Fruit fly (Drosophila melanogaster) whole organism, embryonic: ENCODE results near the gene CG44094.

Source experiments
- Abd-B ChIP-seq: fragments of 200-800 bp; sonication (Bioruptor generic); optimal IDR thresholded peaks from 2 replicates; lab custom pipeline; 2018; ENCODE audit warnings: missing biosample characterization, mild to moderate bottlenecking, missing genetic modification characterization, moderate library complexity
- Aef1 ChIP-seq: fragments of 200-800 bp; sonication (Bioruptor generic); IDR thresholded peaks from 3 replicates; pipeline ENCODE4 v1.3.6; 2022; ENCODE audit warnings: missing biosample characterization, missing genetic modification characterization
- Bgb ChIP-seq: fragments of 200-800 bp; sonication (Bioruptor generic); IDR thresholded peaks from 2 replicates; pipeline ENCODE4 v1.3.6; 2022; ENCODE audit warnings: missing biosample characterization, missing genetic modification characterization; ENCODE audit not compliant: partially characterized antibody
- CG10321 ChIP-seq: fragments of 200-800 bp; sonication (Bioruptor generic); IDR thresholded peaks from 2 replicates; pipeline ENCODE4 v1.3.6; 2022; ENCODE audit warnings: missing biosample characterization, missing genetic modification characterization
- CG10431 ChIP-seq: fragments of 200-800 bp; sonication (Bioruptor generic); optimal IDR thresholded peaks from 3 replicates; lab custom pipeline; 2018; ENCODE audit warnings: missing biosample characterization, mild to moderate bottlenecking, missing genetic modification characterization
- CG10543 ChIP-seq: fragments of 200-800 bp; sonication (Bioruptor generic); optimal IDR thresholded peaks from 3 replicates; lab custom pipeline; 2017; ENCODE audit warnings: missing biosample characterization, mild to moderate bottlenecking, missing genetic modification characterization, moderate library complexity
- CG10979 ChIP-seq: fragments of 200-800 bp; sonication (Bioruptor generic); optimal IDR thresholded peaks from 2 replicates; lab custom pipeline; 2018; ENCODE audit warnings: missing biosample characterization, mild to moderate bottlenecking, missing genetic modification characterization, moderate library complexity
- CG11456 ChIP-seq: fragments of 200-800 bp; sonication (Bioruptor generic); IDR thresholded peaks from 3 replicates; pipeline ENCODE4 v1.3.6; 2022; ENCODE audit warnings: missing biosample characterization, missing genetic modification characterization
- CG12769 ChIP-seq: fragments of 200-800 bp; sonication (Bioruptor generic); optimal IDR thresholded peaks from 2 replicates; lab custom pipeline; 2019; ENCODE audit warnings: missing biosample characterization, mild to moderate bottlenecking, missing genetic modification characterization, moderate library complexity
- CG15011 ChIP-seq: fragments of 200-800 bp; sonication (Bioruptor generic); optimal IDR thresholded peaks from 3 replicates; lab custom pipeline; 2018; ENCODE audit warnings: missing biosample characterization, mild to moderate bottlenecking, missing genetic modification characterization
- CG17912 ChIP-seq: fragments of 200-800 bp; sonication (Bioruptor generic); optimal IDR thresholded peaks from 2 replicates; lab custom pipeline; 2018; ENCODE audit warnings: missing biosample characterization, mild to moderate bottlenecking, missing genetic modification characterization
- CG1792 ChIP-seq: fragments of 200-800 bp; sonication (Bioruptor generic); optimal IDR thresholded peaks from 2 replicates; lab custom pipeline; 2016; ENCODE audit warnings: missing biosample characterization, missing genetic modification characterization
- CG2199 ChIP-seq: fragments of 200-800 bp; sonication (Bioruptor generic); IDR thresholded peaks from 3 replicates; pipeline ENCODE4 v1.3.6; 2022; ENCODE audit warnings: missing biosample characterization, missing genetic modification characterization
- CG2202 ChIP-seq: fragments of 200-800 bp; sonication (Bioruptor generic); optimal IDR thresholded peaks from 2 replicates; lab custom pipeline; 2018; ENCODE audit warnings: missing biosample characterization, mild to moderate bottlenecking, missing genetic modification characterization
- CG3163 ChIP-seq: fragments of 200-800 bp; sonication (Bioruptor generic); optimal IDR thresholded peaks from 3 replicates; lab custom pipeline; 2016; ENCODE audit warnings: missing biosample characterization, missing genetic modification characterization
- CG32767 ChIP-seq: fragments of 200-800 bp; sonication (Bioruptor generic); IDR thresholded peaks from 2 replicates; pipeline ENCODE4 v1.3.6; 2022; ENCODE audit warnings: missing biosample characterization, missing genetic modification characterization
- CG34422 ChIP-seq: fragments of 200-800 bp; sonication (Bioruptor generic); IDR thresholded peaks from 3 replicates; pipeline ENCODE4 v1.3.6; 2022; ENCODE audit warnings: missing biosample characterization, missing genetic modification characterization
- CG4328 ChIP-seq: fragments of 200-800 bp; sonication (Bioruptor generic); optimal IDR thresholded peaks from 3 replicates; lab custom pipeline; 2017; ENCODE audit warnings: missing biosample characterization, missing genetic modification reagents, missing genetic modification characterization
- CG7372 ChIP-seq: fragments of 200-800 bp; sonication (Bioruptor generic); IDR thresholded peaks from 2 replicates; pipeline ENCODE4 v1.3.6; 2022; ENCODE audit warnings: missing biosample characterization, missing genetic modification characterization
- CG7745 ChIP-seq: fragments of 200-800 bp; sonication (Bioruptor generic); optimal IDR thresholded peaks from 2 replicates; lab custom pipeline; 2018; ENCODE audit warnings: missing biosample characterization, mild to moderate bottlenecking, missing genetic modification characterization, moderate library complexity
- CG7963 ChIP-seq: fragments of 200-800 bp; sonication (Bioruptor generic); IDR thresholded peaks from 3 replicates; pipeline ENCODE4 v1.3.6; 2022; ENCODE audit warnings: missing biosample characterization, missing genetic modification characterization; ENCODE audit not compliant: partially characterized antibody
- CTCF ChIP-seq: fragments of 200-800 bp; sonication (Bioruptor generic); optimal IDR thresholded peaks from 2 replicates; lab custom pipeline; 2017; ENCODE audit warnings: missing biosample characterization, mild to moderate bottlenecking, missing genetic modification characterization, moderate library complexity
- HLH4C ChIP-seq: fragments of 200-800 bp; sonication (Bioruptor generic); IDR thresholded peaks from 3 replicates; pipeline ENCODE4 v1.3.6; 2022; ENCODE audit warnings: missing biosample characterization, missing genetic modification characterization; ENCODE audit not compliant: partially characterized antibody
- Hr51 ChIP-seq, 2 experiments: fragments of 200-800 bp; sonication (Bioruptor generic); optimal IDR thresholded peaks; 2 replicates in 1 of 2; 3 replicates in 1 of 2; lab custom pipeline; 2016 to 2018; ENCODE audit warnings: missing biosample characterization in 2 of 2, missing genetic modification characterization in 2 of 2, mild to moderate bottlenecking in 1 of 2, moderate library complexity in 1 of 2
- Med ChIP-seq: fragments of 200-800 bp; sonication (Bioruptor generic); peaks from one replicate; lab custom pipeline; 2016; ENCODE audit warnings: missing biosample characterization, missing genetic modification characterization, mild to moderate bottlenecking, inconsistent platforms, moderate library complexity
- Mes4 ChIP-seq: fragments of 200-800 bp; sonication (Bioruptor generic); optimal IDR thresholded peaks from 2 replicates; lab custom pipeline; 2016; ENCODE audit warnings: missing biosample characterization, missing genetic modification characterization
- NC2α ChIP-seq: fragments of 200-800 bp; sonication (Bioruptor generic); optimal IDR thresholded peaks from 2 replicates; lab custom pipeline; 2016; ENCODE audit warnings: missing biosample characterization, missing genetic modification characterization
- Nf-YB ChIP-seq: fragments of 200-800 bp; sonication (Bioruptor generic); optimal IDR thresholded peaks from 3 replicates; lab custom pipeline; 2019; ENCODE audit warnings: missing biosample characterization, mild to moderate bottlenecking, missing genetic modification characterization, moderate library complexity
- Sox100B ChIP-seq: fragments of 200-800 bp; sonication (Bioruptor generic); optimal IDR thresholded peaks from 3 replicates; lab custom pipeline; 2018; ENCODE audit warnings: missing biosample characterization, mild to moderate bottlenecking, missing genetic modification characterization
- Vsx1 ChIP-seq: fragments of 200-800 bp; sonication (Bioruptor generic); optimal IDR thresholded peaks from 2 replicates; lab custom pipeline; 2017; ENCODE audit warnings: missing biosample characterization, mild to moderate bottlenecking, missing genetic modification characterization, missing genetic modification reagents
- ase ChIP-seq: fragments of 200-800 bp; sonication (Bioruptor generic); IDR thresholded peaks from 3 replicates; pipeline ENCODE4 v1.3.6; 2022; ENCODE audit warnings: missing biosample characterization, missing genetic modification characterization
- ash1 ChIP-seq: fragments of 200-800 bp; sonication (Bioruptor generic); optimal IDR thresholded peaks from 2 replicates; lab custom pipeline; 2018; ENCODE audit warnings: missing biosample characterization, mild to moderate bottlenecking, missing genetic modification characterization
- bab2 ChIP-seq: fragments of 200-800 bp; sonication (Bioruptor generic); optimal IDR thresholded peaks from 2 replicates; lab custom pipeline; 2016; ENCODE audit warnings: missing biosample characterization, missing genetic modification characterization
- ci ChIP-seq: fragments of 200-800 bp; sonication (Bioruptor generic); IDR thresholded peaks from 3 replicates; pipeline ENCODE4 v1.3.6; 2022; ENCODE audit warnings: missing biosample characterization, missing genetic modification characterization
- fd64A ChIP-seq: fragments of 200-800 bp; sonication (Bioruptor generic); optimal IDR thresholded peaks from 3 replicates; lab custom pipeline; 2018; ENCODE audit warnings: missing biosample characterization, mild to moderate bottlenecking, missing genetic modification characterization
- fru ChIP-seq: fragments of >200 bp; optimal IDR thresholded peaks from 2 replicates; lab custom pipeline; 2017
- grn ChIP-seq: fragments of 200-800 bp; sonication (Bioruptor generic); optimal IDR thresholded peaks from 3 replicates; lab custom pipeline; 2017; ENCODE audit warnings: missing biosample characterization, missing genetic modification characterization
- ken ChIP-seq: fragments of 200-800 bp; sonication (Bioruptor generic); IDR thresholded peaks from 3 replicates; pipeline ENCODE4 v1.3.6; 2022; ENCODE audit warnings: missing biosample characterization, missing genetic modification characterization
- lov ChIP-seq, 2 experiments: fragments of 200-800 bp in 1 of 2; fragments of >200 bp in 1 of 2; sonication (Bioruptor generic) in 1 of 2; IDR thresholded peaks in 1 of 2; optimal IDR thresholded peaks in 1 of 2; 2 replicates in 1 of 2; 3 replicates in 1 of 2; pipeline versions ENCODE4 v1.3.6 to Lab custom; 2017 to 2022; ENCODE audit warnings: missing biosample characterization in 1 of 2, missing genetic modification characterization in 1 of 2
- maf-S ChIP-seq: fragments of 200-800 bp; sonication (Bioruptor generic); optimal IDR thresholded peaks from 2 replicates; lab custom pipeline; 2016; ENCODE audit warnings: missing biosample characterization, missing genetic modification characterization
- odd ChIP-seq: fragments of 200-800 bp; sonication (Bioruptor generic); optimal IDR thresholded peaks from 2 replicates; lab custom pipeline; 2017; ENCODE audit warnings: missing biosample characterization, mild to moderate bottlenecking, missing genetic modification characterization
- p53 ChIP-seq: fragments of 200-800 bp; sonication (Bioruptor generic); optimal IDR thresholded peaks from 2 replicates; lab custom pipeline; 2016; ENCODE audit warnings: missing biosample characterization, missing genetic modification characterization
- ro ChIP-seq: fragments of 200-800 bp; sonication (Bioruptor generic); IDR thresholded peaks from 2 replicates; pipeline ENCODE4 v1.3.6; 2022; ENCODE audit warnings: missing biosample characterization, missing genetic modification characterization
- sens ChIP-seq: fragments of 200-800 bp; sonication (Bioruptor generic); peaks from one replicate; lab custom pipeline; 2016; ENCODE audit warnings: missing biosample characterization, missing genetic modification characterization
- sens-2 ChIP-seq: fragments of 200-800 bp; sonication (Bioruptor generic); IDR thresholded peaks from 2 replicates; pipeline ENCODE4 v1.3.6; 2022; ENCODE audit warnings: missing biosample characterization, missing genetic modification characterization
- stwl ChIP-seq: fragments of 200-800 bp; sonication (Bioruptor generic); optimal IDR thresholded peaks from 3 replicates; lab custom pipeline; 2018; ENCODE audit warnings: missing biosample characterization, mild to moderate bottlenecking, missing genetic modification characterization, moderate library complexity
- tap ChIP-seq: fragments of 200-800 bp; optimal IDR thresholded peaks from 3 replicates; lab custom pipeline; 2019; ENCODE audit warnings: missing biosample characterization, mild to moderate bottlenecking, missing genetic modification characterization, moderate library complexity
- trem ChIP-seq: fragments of 200-800 bp; optimal IDR thresholded peaks from 3 replicates; lab custom pipeline; 2019; ENCODE audit warnings: missing biosample characterization, mild to moderate bottlenecking, missing genetic modification characterization, moderate library complexity
- ttk ChIP-seq: fragments of 200-800 bp; sonication (Bioruptor generic); IDR thresholded peaks from 2 replicates; pipeline ENCODE4 v2.1.2; 2022; ENCODE audit warnings: missing biosample characterization, missing genetic modification characterization

Gene CG44094

dm6 chr3R:14576692-14577646 lies 558 bp upstream of the CG44094 start, which contains the start of gene stumps:
TSS of gene stumps (plus strand) at chr3R:14577217.
- no peak for TF ChIP-seq CG7372
- no peak for TF ChIP-seq ken
- no peak for TF ChIP-seq ash1 (GFP tag; lab: Kevin White, UChicago)
- no peak for TF ChIP-seq Bgb (GFP tag; lab: Robert Waterston, UW)
- no peak for TF ChIP-seq Abd-B (GFP tag; lab: Kevin White, UChicago)
- TF ChIP-seq ttk: no peak
- no peak for TF ChIP-seq odd
- TF ChIP-seq CG7745 (tag; lab: Kevin White, UChicago): no peak
- TF ChIP-seq grn (GFP tag; lab: Kevin White, UChicago): peak; percentile 53
- TF ChIP-seq ro (GFP tag; lab: Robert Waterston, UW): no peak
- no peak for TF ChIP-seq Mes4 (GFP tag; lab: Kevin White, UChicago)
- no peak for TF ChIP-seq lov (optimal IDR thresholded peaks at IDR 0.05; lab: Kevin White, UChicago)
- TF ChIP-seq lov (GFP tag; IDR thresholded peaks at IDR 0.05; lab: Robert Waterston, UW): no peak
- TF ChIP-seq CG15011 (GFP tag; lab: Kevin White, UChicago): no peak
- peak; percentile 31; the same call in 1 of the 2 replicates for TF ChIP-seq sens-2 (GFP tag; lab: Robert Waterston, UW)
- peak; percentile 0 for TF ChIP-seq fd64A (GFP tag; lab: Kevin White, UChicago)
- TF ChIP-seq CG17912 (GFP tag; lab: Kevin White, UChicago): no peak
- TF ChIP-seq CG10431 (GFP tag; lab: Kevin White, UChicago): peak; percentile 25
- peak; percentile 23 for TF ChIP-seq Nf-YB (GFP tag; lab: Kevin White, UChicago)
- peak; percentile 46 for TF ChIP-seq sens (GFP tag; lab: Kevin White, UChicago)
- no peak for TF ChIP-seq Hr51 (GFP tag; optimal IDR thresholded peaks at IDR 0.05; lab: Kevin White, UChicago)
- no peak for TF ChIP-seq Vsx1 (GFP tag; lab: Kevin White, UChicago)
- TF ChIP-seq HLH4C (GFP tag; lab: Robert Waterston, UW): no peak
- TF ChIP-seq ci (GFP tag; lab: Robert Waterston, UW): peak; percentile 18; the same call in 2 of the 3 replicates
- peak; percentile 28; the same call in 1 of the 3 replicates for TF ChIP-seq CG34422 (GFP tag; lab: Robert Waterston, UW)
- no peak for TF ChIP-seq bab2 (GFP tag; lab: Kevin White, UChicago)
- TF ChIP-seq CG4328 (GFP tag; lab: Kevin White, UChicago): no peak
- no peak for TF ChIP-seq NC2α (GFP tag; lab: Kevin White, UChicago)
- TF ChIP-seq CG2202: no peak
- TF ChIP-seq Med: peak; percentile 73
- TF ChIP-seq CG32767 (GFP tag; lab: Robert Waterston, UW): 0 out of 2 replicates have a peak, but pooled peaks have one; percentile 27
- TF ChIP-seq CG10543 (GFP tag; lab: Kevin White, UChicago): peak; percentile 38
- no peak for TF ChIP-seq CG10321 (GFP tag; lab: Robert Waterston, UW)
- TF ChIP-seq trem (tag; lab: Kevin White, UChicago): no peak
- TF ChIP-seq Aef1 (GFP tag; lab: Robert Waterston, UW): no peak
- TF ChIP-seq stwl (tag; lab: Kevin White, UChicago): no peak
- TF ChIP-seq CG1792: peak; percentile 16
- peak; percentile 70; the same call in 2 of the 3 replicates for TF ChIP-seq CG2199 (GFP tag; lab: Robert Waterston, UW)
- peak; percentile 20 for TF ChIP-seq Sox100B (GFP tag; lab: Kevin White, UChicago)
- TF ChIP-seq ase (GFP tag; lab: Robert Waterston, UW): no peak
- TF ChIP-seq tap (tag; lab: Kevin White, UChicago): peak; percentile 14
- TF ChIP-seq CG3163: peak; percentile 94
- TF ChIP-seq maf-S: no peak
- TF ChIP-seq CG12769: peak; percentile 78
- TF ChIP-seq CG10979 (tag; lab: Kevin White, UChicago): peak; percentile 81
- TF ChIP-seq p53 (GFP tag; lab: Kevin White, UChicago): no peak
- TF ChIP-seq fru (lab: Kevin White, UChicago): no peak
- TF ChIP-seq CTCF (GFP tag; lab: Kevin White, UChicago): peak; percentile 87
- TF ChIP-seq CG7963: no peak
- TF ChIP-seq CG11456 (GFP tag; lab: Robert Waterston, UW): no peak
